Worm (Caenorhabditis elegans): Measurements from ENCODE around the gene K09E2.1.
A peak's percentile ranks its signal among the peaks of the same experiment; 100 is the strongest.

Gene K09E2.1

DNA sequence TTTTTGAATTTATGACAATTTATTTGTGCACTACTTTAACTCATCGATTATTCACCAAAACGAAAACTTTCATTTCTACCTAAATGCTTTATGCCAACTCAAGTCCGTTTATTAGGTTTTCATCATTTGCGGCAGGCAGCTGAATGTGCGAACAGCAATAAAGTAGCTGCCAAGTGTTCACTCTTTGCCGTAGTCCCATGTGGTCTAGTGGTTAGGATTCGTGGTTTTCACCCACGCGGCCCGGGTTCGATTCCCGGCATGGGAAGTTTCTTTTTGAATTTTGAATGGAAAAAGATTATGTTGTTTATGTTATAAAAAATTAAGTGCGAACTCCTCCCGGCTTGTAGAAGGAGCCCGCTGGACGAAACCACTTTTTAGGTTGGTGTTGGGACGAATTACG, 35.4 kb upstream of the K09E2.1 start (continued):
- peak; percentile 65 for TF ChIP-seq madf-10 (tag; optimal IDR thresholded peaks at IDR 0.05)
- no peak for TF ChIP-seq efl-1 (GFP tag; optimal IDR thresholded peaks at IDR 0.05)
- peak; percentile 94 for TF ChIP-seq rpc-1 (optimal IDR thresholded peaks at IDR 0.05)
- peak; percentile 92 for TF ChIP-seq rpc-1 (tag; optimal IDR thresholded peaks at IDR 0.05)
- no peak; the same call in 1 of the 2 replicates for TF ChIP-seq B0336.3 (GFP tag; IDR thresholded peaks at IDR 0.05)
- peak; percentile 66 for TF ChIP-seq Y95B8A.8 (GFP tag; IDR thresholded peaks at IDR 0.05)
- TF ChIP-seq nhr-179 (tag; optimal IDR thresholded peaks at IDR 0.05): no peak
- peak; percentile 89 for TF ChIP-seq him-1 (tag; optimal IDR thresholded peaks at IDR 0.05)
- TF ChIP-seq dpl-1 (GFP tag; optimal IDR thresholded peaks at IDR 0.05): no peak
- 0 out of 2 replicates have a peak, but pooled peaks have one; percentile 16 for TF ChIP-seq zfh-2 (GFP tag; conservative IDR thresholded peaks at IDR 0.05)
- peak; percentile 49 for TF ChIP-seq ceh-27 (GFP tag; optimal IDR thresholded peaks at IDR 0.05)
- TF ChIP-seq akir-1 (GFP tag; optimal IDR thresholded peaks at IDR 0.05): no peak
- TF ChIP-seq ceh-58 (GFP tag; IDR thresholded peaks at IDR 0.05): 0 out of 2 replicates have a peak, but pooled peaks have one; percentile 56
- no peak for TF ChIP-seq unc-62 (GFP tag; optimal IDR thresholded peaks at IDR 0.05)

DNA sequence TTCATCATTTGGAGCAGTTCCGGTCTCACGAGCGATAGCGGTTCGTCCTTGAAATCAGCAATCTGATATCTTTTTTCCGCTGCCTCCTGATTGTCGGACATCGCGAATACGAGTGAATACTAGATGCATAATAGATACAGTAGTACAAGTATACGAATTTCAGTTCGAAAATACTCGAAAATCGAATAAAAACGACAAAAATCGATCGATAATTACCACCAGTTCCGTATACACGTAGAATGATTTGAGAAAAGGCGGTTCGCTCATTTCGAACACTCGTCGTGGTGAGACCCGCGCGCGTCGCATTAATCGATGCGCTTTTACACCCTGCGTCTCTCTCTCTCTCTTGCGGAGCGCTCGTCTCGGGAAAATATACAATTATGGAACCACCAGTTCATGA, 34.7 kb upstream of the K09E2.1 start, which contains the start of gene F12D9.2:
TSS of gene F12D9.2 (minus strand) at position 101 of the 400 bp plus-strand sequence.
- TF ChIP-seq somi-1 (GFP tag; optimal IDR thresholded peaks at IDR 0.05) (no peak), Y79H2A.3 (GFP tag; conservative IDR thresholded peaks at IDR 0.05) (no peak), mes-4 (tag; optimal IDR thresholded peaks at IDR 0.05) (no peak), lsy-27 (tag; optimal IDR thresholded peaks at IDR 0.05; ENCODE audit: borderline replicate concordance, insufficient read depth) (no peak), T26A5.8 (tag; optimal IDR thresholded peaks at IDR 0.05) (no peak), lsl-1 (GFP tag; optimal IDR thresholded peaks at IDR 0.05) (no peak), unc-130 (GFP tag; optimal IDR thresholded peaks at IDR 0.05) (no peak), F55B11.4 (tag; optimal IDR thresholded peaks at IDR 0.05; ENCODE audit: borderline replicate concordance, insufficient read depth) (no peak), ztf-22 (GFP tag; optimal IDR thresholded peaks at IDR 0.05) (no peak), nhr-80 (tag; optimal IDR thresholded peaks at IDR 0.05) (no peak), nhr-120 (GFP tag; IDR thresholded peaks at IDR 0.05) (no peak), egl-18 (GFP tag; IDR thresholded peaks at IDR 0.05) (no peak), hsf-1 (GFP tag; IDR thresholded peaks at IDR 0.05) (no peak), K12H6.12 (tag; optimal IDR thresholded peaks at IDR 0.05) (no peak), C17E4.6 (GFP tag; IDR thresholded peaks at IDR 0.05) (no peak), F23B12.7 (tag; optimal IDR thresholded peaks at IDR 0.05; ENCODE audit: insufficient read depth) (no peak), Y95B8A.8 (GFP tag; IDR thresholded peaks at IDR 0.05) (no peak), ceh-40 (GFP tag; IDR thresholded peaks at IDR 0.05) (no peak)

DNA sequence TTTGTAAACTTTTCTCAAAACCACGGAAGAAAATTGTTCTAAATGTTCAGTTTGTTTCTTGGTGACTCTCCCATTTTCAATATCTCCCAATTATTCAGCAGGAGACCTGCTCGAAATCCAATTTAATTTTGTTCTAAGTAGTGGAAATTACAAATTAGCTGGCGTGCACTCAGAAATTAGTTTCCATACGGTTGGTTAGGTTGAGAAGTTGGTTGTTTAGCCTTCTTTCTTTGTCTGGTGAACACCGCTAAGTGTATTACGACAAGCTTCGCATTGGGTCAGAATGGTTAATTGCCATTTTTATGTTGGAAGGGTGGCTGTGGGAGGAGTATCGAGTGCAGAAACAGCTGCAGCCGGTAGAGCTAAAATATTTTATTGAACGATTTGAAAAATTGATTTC, 33.1 kb upstream of the K09E2.1 start:
- TF ChIP-seq pbrm-1 (GFP tag; IDR thresholded peaks at IDR 0.05): no peak
- no peak for TF ChIP-seq F22D6.2 (tag; optimal IDR thresholded peaks at IDR 0.05)
- TF ChIP-seq madf-6 (GFP tag; IDR thresholded peaks at IDR 0.05): no peak
- no peak for TF ChIP-seq F52B5.7 (tag; optimal IDR thresholded peaks at IDR 0.05)
- no peak for TF ChIP-seq F23B12.7 (tag; optimal IDR thresholded peaks at IDR 0.05; ENCODE audit: insufficient read depth)

DNA sequence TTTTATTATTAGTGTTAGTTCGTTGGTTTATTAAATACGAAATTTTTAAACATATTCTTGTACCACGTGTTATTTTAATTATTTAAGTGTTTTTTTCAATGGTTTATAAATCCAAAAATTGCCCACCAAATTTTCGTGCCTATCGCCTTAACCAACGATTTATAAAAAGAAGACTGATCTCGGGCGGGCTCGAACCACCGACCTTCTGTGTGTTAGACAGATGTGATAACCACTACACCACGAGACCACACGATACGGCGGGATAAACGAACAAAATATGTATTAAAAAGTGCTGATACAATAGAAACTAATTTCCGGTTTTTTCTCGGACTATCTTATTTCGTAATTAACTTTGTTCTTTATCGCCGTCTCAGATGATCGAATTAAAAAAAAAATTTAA, 31.2 kb upstream of the K09E2.1 start:
- TF ChIP-seq die-1 (tag; optimal IDR thresholded peaks at IDR 0.05) (peak; percentile 77), athp-1 (tag; optimal IDR thresholded peaks at IDR 0.05) (peak; percentile 58), C17E4.6 (GFP tag; IDR thresholded peaks at IDR 0.05) (no peak), nfya-1 (tag; optimal IDR thresholded peaks at IDR 0.05; ENCODE audit: borderline replicate concordance, insufficient read depth) (no peak), hrde-1 (tag; optimal IDR thresholded peaks at IDR 0.05; ENCODE audit: borderline replicate concordance) (peak; percentile 51), ceh-58 (GFP tag; IDR thresholded peaks at IDR 0.05) (no peak), attf-3 (GFP tag; conservative IDR thresholded peaks at IDR 0.05) (no peak), bed-2 (GFP tag; IDR thresholded peaks at IDR 0.05) (no peak), pbrm-1 (GFP tag; IDR thresholded peaks at IDR 0.05) (peak; percentile 80), fkh-3 (tag; optimal IDR thresholded peaks at IDR 0.05) (no peak), nfyb-1 (GFP tag; IDR thresholded peaks at IDR 0.05) (peak; percentile 68; the same call in 1 of the 2 replicates), F10E7.11 (tag; optimal IDR thresholded peaks at IDR 0.05) (no peak), let-607 (tag; optimal IDR thresholded peaks at IDR 0.05) (peak; percentile 38 to 51), F37B4.10 (GFP tag; IDR thresholded peaks at IDR 0.05) (no peak)

Measured in whole organism, young adult.